Worm (Caenorhabditis elegans): ENCODE results near the gene C18A11.2.

ce11 chrX:8074527-8074926 is 7.2 kb downstream of the C18A11.2 start:
- TF ChIP-seq F49E8.2 (tag; optimal IDR thresholded peaks at IDR 0.05; ENCODE audit: insufficient read depth): no peak
- no peak for TF ChIP-seq ama-1 (optimal IDR thresholded peaks at IDR 0.05)
- TF ChIP-seq ama-1 (GFP tag; optimal IDR thresholded peaks at IDR 0.05): no peak
- TF ChIP-seq nhr-90 (tag; optimal IDR thresholded peaks at IDR 0.05): no peak
- TF ChIP-seq fkh-3 (tag; optimal IDR thresholded peaks at IDR 0.05): no peak
- TF ChIP-seq F57C9.4 (tag; optimal IDR thresholded peaks at IDR 0.05): no peak
- TF ChIP-seq F57A8.1 (GFP tag; optimal IDR thresholded peaks at IDR 0.05): no peak
- no peak for TF ChIP-seq attf-3 (GFP tag; conservative IDR thresholded peaks at IDR 0.05)
- no peak for TF ChIP-seq D2030.7 (GFP tag; IDR thresholded peaks at IDR 0.05)
- no peak for TF ChIP-seq hmg-1.2 (GFP tag; IDR thresholded peaks at IDR 0.05)
- TF ChIP-seq sdz-38 (tag; optimal IDR thresholded peaks at IDR 0.05): no peak
- no peak for TF ChIP-seq sptf-2 (GFP tag; optimal IDR thresholded peaks at IDR 0.05)
- no peak for TF ChIP-seq snpc-4 (GFP tag; optimal IDR thresholded peaks at IDR 0.05)
- no peak for TF ChIP-seq snpc-4 (tag; optimal IDR thresholded peaks at IDR 0.05)
- no peak for TF ChIP-seq ceh-91 (GFP tag; IDR thresholded peaks at IDR 0.05)

All from whole organism, young adult.